Fruit fly (Drosophila melanogaster) whole organism: ENCODE data around the gene Pp2C1.

Experiments
- CG8478 ChIP-seq: fragments of >200 bp; optimal IDR thresholded peaks from 2 replicates; lab custom pipeline; 2018; ENCODE audit warnings: inconsistent platforms
- EcR ChIP-seq, 2 experiments: fragments of >200 bp; optimal IDR thresholded peaks; 2 replicates each; lab custom pipeline; 2017; ENCODE audit warnings: missing biosample characterization in 2 of 2, missing genetic modification characterization in 2 of 2, missing genetic modification reagents in 2 of 2
- psq ChIP-seq: fragments of >200 bp; optimal IDR thresholded peaks from 2 replicates; lab custom pipeline; 2017
- usp ChIP-seq: fragments of >200 bp; optimal IDR thresholded peaks from 2 replicates; lab custom pipeline; 2017; ENCODE audit warnings: missing biosample characterization, missing genetic modification characterization, mixed read lengths

DNA sequence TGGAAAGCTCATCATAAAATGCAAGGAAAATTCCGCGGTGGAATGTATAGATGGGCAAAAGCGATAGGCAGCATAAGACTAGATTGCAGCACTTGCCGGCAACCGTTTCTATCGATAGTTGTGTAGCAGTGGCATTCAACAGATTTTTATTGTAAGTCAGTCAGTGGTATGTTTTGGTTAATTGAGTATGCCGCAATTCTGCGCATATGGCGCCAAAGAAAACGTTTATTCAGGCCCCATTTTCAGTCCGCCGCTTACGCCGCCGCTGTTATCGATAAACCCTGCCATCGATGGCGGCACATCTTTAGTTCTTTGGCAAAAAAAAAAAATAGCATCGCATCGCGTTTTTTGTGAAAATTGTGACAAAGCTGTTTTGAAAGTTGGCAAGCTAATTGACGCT lies 37.0 kb downstream of the Pp2C1 start, which contains the start of the genes Cbp80 and Torsin:
- TF ChIP-seq psq (lab: Kevin White, UChicago) (no peak), CG8478 (lab: Kevin White, UChicago) (no peak), EcR (GFP tag; optimal IDR thresholded peaks at IDR 0.05; lab: Kevin White, UChicago) (no peak), usp (GFP tag; lab: Kevin White, UChicago) (no peak)
